Worm (Caenorhabditis elegans): ENCODE data around the gene C08E3.13.

ce11 chrII:1603049-1603448 is 29.1 kb downstream of the C08E3.13 start:
- TF ChIP-seq B0310.2 (tag; optimal IDR thresholded peaks at IDR 0.05) (no peak), ets-7 (tag; optimal IDR thresholded peaks at IDR 0.05) (no peak), tbx-11 (GFP tag; IDR thresholded peaks at IDR 0.05) (no peak), tra-4 (tag; optimal IDR thresholded peaks at IDR 0.05) (no peak)
